Worm (Caenorhabditis elegans) whole organism, L4/young adult: ENCODE results near the gene F56D2.5.

ENCODE experiments used
- W03F9.2 ChIP-seq: fragments of 150-350 bp; optimal IDR thresholded peaks from 2 replicates; lab custom pipeline; 2014; ENCODE audit warnings: missing biosample characterization, missing genetic modification characterization
- dao-5 ChIP-seq: sonication (generic microtip); optimal IDR thresholded peaks from 2 replicates; lab custom pipeline; 2016; ENCODE audit warnings: missing genotype, missing genetic modification characterization, moderate library complexity, missing compliant biosample characterization
- him-1 ChIP-seq: sonication (generic microtip); optimal IDR thresholded peaks from 2 replicates; lab custom pipeline; 2016; ENCODE audit warnings: missing genotype, missing genetic modification reagents, missing genetic modification characterization, missing compliant biosample characterization

Gene F56D2.5

DNA sequence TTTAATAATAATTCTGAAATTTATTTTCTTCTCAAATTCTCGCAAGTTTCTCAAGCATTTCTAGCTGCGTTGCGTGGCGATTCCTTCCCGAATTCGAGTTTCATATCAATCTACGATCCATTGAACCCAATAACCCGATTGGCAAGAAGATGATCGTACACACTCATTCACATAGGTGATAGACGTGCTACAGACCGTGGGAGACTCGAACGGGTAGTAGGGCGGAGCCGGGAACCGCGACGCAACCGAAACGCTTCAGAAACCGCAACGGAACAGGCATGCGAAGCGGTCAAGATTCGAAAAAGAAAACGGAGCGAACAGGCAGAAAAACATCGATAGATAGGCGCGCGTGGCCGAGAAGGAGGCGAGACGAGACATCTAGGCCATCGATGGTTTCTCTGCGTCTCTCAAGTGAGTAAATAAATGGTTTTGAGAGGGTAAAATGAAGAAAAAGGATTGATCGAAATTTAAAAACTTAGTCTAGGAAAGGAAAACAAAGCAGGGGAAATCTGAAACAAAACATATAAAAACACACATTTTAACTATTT lies 22.3 kb upstream of the F56D2.5 start, which contains the start of gene madf-11:
madf-11 (minus strand) TSS at position 51 of the 548 bp plus-strand sequence.
- TF ChIP-seq dao-5 (tag; lab: Kevin White, UChicago) (no peak), W03F9.2 (tag; lab: Kevin White, UChicago) (no peak), him-1 (tag; lab: Kevin White, UChicago) (no peak)

DNA sequence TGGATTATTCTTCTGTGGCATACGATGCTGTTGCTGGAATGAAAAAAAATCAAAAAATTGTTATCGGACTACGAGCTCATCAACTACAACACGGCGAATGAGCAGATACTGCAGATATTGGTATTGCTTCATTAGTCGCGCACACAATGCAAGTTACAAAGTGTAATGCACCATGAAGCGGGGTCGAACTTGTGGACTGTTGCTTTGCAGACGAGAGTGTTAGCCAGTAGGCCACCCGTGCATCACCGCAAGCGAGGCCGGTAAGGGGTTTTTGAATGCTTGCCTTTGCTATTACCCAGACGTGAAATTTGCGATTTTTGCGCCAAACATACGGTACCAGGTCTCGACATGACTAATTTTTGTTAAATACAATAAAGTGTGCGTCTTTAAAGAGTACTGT lies 20.8 kb upstream of the F56D2.5 start:
- peak; percentile 67 for TF ChIP-seq dao-5 (tag; lab: Kevin White, UChicago)
- peak; percentile 25 for TF ChIP-seq W03F9.2 (tag; lab: Kevin White, UChicago)
- TF ChIP-seq him-1 (tag; lab: Kevin White, UChicago) = no peak

ce11 chrIII:5599958-5600357 lies 18.7 kb upstream of the F56D2.5 start, which contains the start of gene wdr-37:
wdr-37 (minus strand) TSS chrIII:5600058.
- TF ChIP-seq dao-5 (tag; lab: Kevin White, UChicago) (no peak), him-1 (tag; lab: Kevin White, UChicago) (no peak), W03F9.2 (tag; lab: Kevin White, UChicago) (no peak)

ce11 chrIII:5595445-5595844 lies 14.2 kb upstream of the F56D2.5 start, which contains the start of gene ced-6:
ced-6 (plus strand) TSS chrIII:5595771.
- TF ChIP-seq dao-5 (tag; lab: Kevin White, UChicago) (no peak), W03F9.2 (tag; lab: Kevin White, UChicago) (no peak), him-1 (tag; lab: Kevin White, UChicago) (no peak)

ce11 chrIII:5594350-5594749 lies 13.1 kb upstream of the F56D2.5 start:
- no peak for TF ChIP-seq W03F9.2 (tag; lab: Kevin White, UChicago)
- no peak for TF ChIP-seq him-1 (tag; lab: Kevin White, UChicago)
- no peak for TF ChIP-seq dao-5 (tag; lab: Kevin White, UChicago)

DNA sequence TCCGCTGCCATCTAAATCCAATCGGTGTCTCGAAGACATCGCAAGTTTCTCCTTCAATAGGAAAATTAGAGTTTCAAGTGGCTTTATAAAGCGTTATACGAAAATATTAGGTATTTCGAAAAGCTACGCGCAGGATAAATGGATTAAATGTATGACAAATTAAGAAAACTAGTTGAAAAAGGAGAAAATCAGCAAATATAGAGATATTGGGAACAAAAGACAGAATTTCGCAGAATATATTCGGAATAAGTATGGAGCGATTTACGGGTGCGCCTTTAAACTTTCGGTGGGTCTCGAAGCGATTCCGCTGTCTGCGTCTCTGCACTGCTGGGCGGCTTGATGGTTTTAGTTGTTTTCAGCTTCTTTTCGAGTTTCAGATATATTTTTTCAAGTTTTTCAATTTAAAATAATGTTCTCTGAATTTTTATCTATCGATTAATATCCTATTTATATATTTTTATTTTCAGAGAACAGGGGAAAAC lies 10.5 kb upstream of the F56D2.5 start, which contains the start of the genes ddx-15 and ucr-1:
ddx-15 (minus strand) TSS at position 51 of the 482 bp plus-strand sequence.
ucr-1 (plus strand) TSS at position 468 of the 482 bp plus-strand sequence.
- TF ChIP-seq W03F9.2 (tag; lab: Kevin White, UChicago) (peak; percentile 66), dao-5 (tag; lab: Kevin White, UChicago) (no peak)

- TF ChIP-seq W03F9.2 (tag; lab: Kevin White, UChicago) (no peak), him-1 (tag; lab: Kevin White, UChicago) (no peak), dao-5 (tag; lab: Kevin White, UChicago) (no peak)
Observed at ce11 chrIII:5588746-5589145, 7.5 kb upstream of the F56D2.5 start.

DNA sequence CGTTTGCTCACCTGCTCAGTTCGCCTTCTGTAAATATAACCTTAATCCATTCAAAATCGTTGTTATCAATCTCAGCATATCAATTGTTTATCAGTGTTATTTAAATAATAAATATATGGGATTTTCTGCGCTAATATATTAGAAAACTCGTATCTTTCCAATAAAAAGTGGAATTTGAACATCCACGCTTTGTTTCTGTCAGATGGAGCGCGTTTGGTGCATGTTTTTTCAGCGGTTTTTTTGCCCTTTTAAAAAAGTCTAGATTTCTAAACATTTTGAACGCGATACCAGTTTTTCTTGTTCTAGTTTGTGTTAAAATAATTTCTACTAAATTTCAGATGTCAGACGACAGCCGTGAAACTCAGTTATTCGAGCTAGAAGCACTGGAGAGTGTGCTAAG lies 5.7 kb upstream of the F56D2.5 start, which contains the start of gene F56D2.2:
F56D2.2 (plus strand) TSS at position 339 of the 400 bp plus-strand sequence.
- TF ChIP-seq dao-5 (tag; lab: Kevin White, UChicago) = no peak
- no peak for TF ChIP-seq W03F9.2 (tag; lab: Kevin White, UChicago)
- no peak for TF ChIP-seq him-1 (tag; lab: Kevin White, UChicago)

- no peak for TF ChIP-seq W03F9.2 (tag; lab: Kevin White, UChicago)
- no peak for TF ChIP-seq dao-5 (tag; lab: Kevin White, UChicago)
- TF ChIP-seq him-1 (tag; lab: Kevin White, UChicago) = no peak
Observed at ce11 chrIII:5585711-5586110, 4.5 kb upstream of the F56D2.5 start.

ce11 chrIII:5584647-5585046 lies 3.4 kb upstream of the F56D2.5 start, which contains the start of gene F56D2.3:
F56D2.3 (plus strand) TSS chrIII:5584947.
- TF ChIP-seq dao-5 (tag; lab: Kevin White, UChicago) (no peak), W03F9.2 (tag; lab: Kevin White, UChicago) (no peak), him-1 (tag; lab: Kevin White, UChicago) (no peak)

DNA sequence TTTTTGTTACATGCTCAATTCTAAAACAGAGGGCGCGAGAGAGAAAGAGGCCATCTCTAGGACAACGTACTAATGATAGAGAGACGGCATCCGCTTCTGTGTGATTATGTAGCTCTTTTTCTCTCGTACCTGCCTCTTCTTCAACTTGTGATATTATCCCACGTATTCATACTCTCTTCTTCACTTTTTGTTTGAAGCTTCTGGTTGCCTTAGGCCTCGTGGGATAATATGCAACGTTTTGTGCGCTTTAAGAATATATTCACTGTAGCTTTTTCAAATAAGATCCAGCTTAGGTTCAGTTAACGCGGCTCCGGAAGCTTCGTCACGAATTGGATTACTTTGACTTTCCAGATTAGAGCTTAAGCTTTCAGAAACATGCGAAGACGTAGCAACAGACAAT lies 1.5 kb upstream of the F56D2.5 start, which contains the start of the genes F56D2.8 and uev-2:
F56D2.8 (minus strand) TSS at position 101 of the 400 bp plus-strand sequence.
uev-2 (plus strand) TSS at position 360 of the 400 bp plus-strand sequence.
- TF ChIP-seq him-1 (tag; lab: Kevin White, UChicago) (no peak), dao-5 (tag; lab: Kevin White, UChicago) (no peak), W03F9.2 (tag; lab: Kevin White, UChicago) (no peak)

ce11 chrIII:5573694-5574093 lies 7.5 kb downstream of the F56D2.5 start, which contains the start of gene molo-1:
molo-1 (plus strand) TSS chrIII:5573994.
- TF ChIP-seq W03F9.2 (tag; lab: Kevin White, UChicago) (no peak), him-1 (tag; lab: Kevin White, UChicago) (no peak), dao-5 (tag; lab: Kevin White, UChicago) (no peak)

- no peak for TF ChIP-seq dao-5 (tag; lab: Kevin White, UChicago)
- no peak for TF ChIP-seq W03F9.2 (tag; lab: Kevin White, UChicago)
- no peak for TF ChIP-seq him-1 (tag; lab: Kevin White, UChicago)
Observed at ce11 chrIII:5572806-5573205, 8.4 kb downstream of the F56D2.5 start.
